Worm (Caenorhabditis elegans): ENCODE data around the gene spsb-2.

Gene spsb-2

ce11 chrII:15253980-15254493, 23.9 kb downstream of the spsb-2 start:
- no peak for TF ChIP-seq zfh-2 (GFP tag; conservative IDR thresholded peaks at IDR 0.05)
- TF ChIP-seq nhr-27 (tag; optimal IDR thresholded peaks at IDR 0.05): no peak
- TF ChIP-seq T07F8.4 (tag; optimal IDR thresholded peaks at IDR 0.05): no peak
- TF ChIP-seq him-1 (tag; optimal IDR thresholded peaks at IDR 0.05): no peak
- TF ChIP-seq chd-7 (tag; optimal IDR thresholded peaks at IDR 0.05): no peak
- no peak for TF ChIP-seq lin-35 (GFP tag; optimal IDR thresholded peaks at IDR 0.05)
- TF ChIP-seq xnd-1 (tag; optimal IDR thresholded peaks at IDR 0.05): no peak
- TF ChIP-seq F52B5.7 (tag; optimal IDR thresholded peaks at IDR 0.05): no peak
- TF ChIP-seq Y56A3A.18 (GFP tag; IDR thresholded peaks at IDR 0.05): no peak
- no peak for TF ChIP-seq attf-5 (GFP tag; optimal IDR thresholded peaks at IDR 0.05)
- TF ChIP-seq D2030.7 (GFP tag; IDR thresholded peaks at IDR 0.05): no peak
- no peak for TF ChIP-seq Y67H2A.10 (GFP tag; conservative IDR thresholded peaks at IDR 0.05)
- TF ChIP-seq B0261.1 (tag; optimal IDR thresholded peaks at IDR 0.05): no peak
- TF ChIP-seq F37B4.10 (GFP tag; IDR thresholded peaks at IDR 0.05): no peak
- no peak for TF ChIP-seq hlh-26 (GFP tag; conservative IDR thresholded peaks at IDR 0.05)
- TF ChIP-seq ccch-3 (GFP tag; optimal IDR thresholded peaks at IDR 0.05): no peak

ce11 chrII:15255801-15256200, 25.7 kb downstream of the spsb-2 start:
- TF ChIP-seq hmg-1.2 (GFP tag; IDR thresholded peaks at IDR 0.05) (peak; percentile 88), K12H6.12 (tag; optimal IDR thresholded peaks at IDR 0.05) (no peak)

- TF ChIP-seq ZK185.1 (tag; optimal IDR thresholded peaks at IDR 0.05; ENCODE audit: poor library complexity, severe bottlenecking) (no peak), snpc-4 (GFP tag; optimal IDR thresholded peaks at IDR 0.05) (no peak), snpc-4 (tag; optimal IDR thresholded peaks at IDR 0.05) (peak in 2 of 4 experiments; percentile 9 to 57)
These were observed 26.8 kb downstream of the spsb-2 start for ce11 chrII:15256932-15257331.

- TF ChIP-seq rcor-1 (GFP tag; IDR thresholded peaks at IDR 0.05) (no peak), hmg-1.2 (GFP tag; IDR thresholded peaks at IDR 0.05) (peak; percentile 50; the same call in 1 of the 2 replicates), Y53F4B.3 (GFP tag; IDR thresholded peaks at IDR 0.05) (no peak), zfh-2 (GFP tag; conservative IDR thresholded peaks at IDR 0.05) (peak; percentile 57), nhr-80 (tag; optimal IDR thresholded peaks at IDR 0.05) (peak; percentile 36), madf-10 (tag; optimal IDR thresholded peaks at IDR 0.05) (no peak)
These were observed 28.5 kb downstream of the spsb-2 start for ce11 chrII:15258668-15259067.

ce11 chrII:15260551-15260950, 30.4 kb downstream of the spsb-2 start:
- TF ChIP-seq somi-1 (GFP tag; optimal IDR thresholded peaks at IDR 0.05) (no peak), mcd-1 (GFP tag; IDR thresholded peaks at IDR 0.05) (0 out of 2 replicates have a peak, but pooled peaks have one; percentile 12)

ce11 chrII:15261082-15261481, 30.9 kb downstream of the spsb-2 start:
- TF ChIP-seq tlf-1 (GFP tag; optimal IDR thresholded peaks at IDR 0.05) (no peak), tbx-9 (tag; optimal IDR thresholded peaks at IDR 0.05; ENCODE audit: borderline replicate concordance) (no peak), B0261.1 (tag; optimal IDR thresholded peaks at IDR 0.05) (no peak), die-1 (tag; optimal IDR thresholded peaks at IDR 0.05) (no peak), ztf-18 (tag; optimal IDR thresholded peaks at IDR 0.05) (no peak), aptf-2 (GFP tag; conservative IDR thresholded peaks at IDR 0.05) (no peak), attf-5 (GFP tag; optimal IDR thresholded peaks at IDR 0.05) (no peak), nfyb-1 (GFP tag; IDR thresholded peaks at IDR 0.05) (no peak), lin-26 (GFP tag; IDR thresholded peaks at IDR 0.05) (0 out of 2 replicates have a peak, but pooled peaks have one; percentile 36), aptf-3 (GFP tag; IDR thresholded peaks at IDR 0.05) (0 out of 2 replicates have a peak, but pooled peaks have one; percentile 8), Y53F4B.3 (GFP tag; IDR thresholded peaks at IDR 0.05) (no peak), akir-1 (GFP tag; optimal IDR thresholded peaks at IDR 0.05) (no peak), F49E8.2 (tag; optimal IDR thresholded peaks at IDR 0.05; ENCODE audit: insufficient read depth) (no peak), tbp1 (GFP tag; optimal IDR thresholded peaks at IDR 0.05) (no peak), sdz-38 (tag; optimal IDR thresholded peaks at IDR 0.05) (no peak), mes-4 (tag; optimal IDR thresholded peaks at IDR 0.05) (no peak), snpc-3.4 (tag; optimal IDR thresholded peaks at IDR 0.05) (no peak)
